Worm (Caenorhabditis elegans) whole organism, L2 larva: ENCODE results near the gene ugt-2.

Experiments used
- Y55F3AM.14 ChIP-seq: fragments of 200-800 bp; sonication (Bioruptor generic); optimal IDR thresholded peaks from 2 replicates; lab custom pipeline; 2018; ENCODE audit warnings: mild to moderate bottlenecking, missing genetic modification characterization, missing compliant biosample characterization
- ama-1 ChIP-seq: fragments of 150-350 bp; optimal IDR thresholded peaks from 2 replicates; lab custom pipeline; 2018; ENCODE audit warnings: inconsistent platforms
- ceh-16 ChIP-seq: fragments of 150-350 bp; optimal IDR thresholded peaks from 2 replicates; lab custom pipeline; 2014; ENCODE audit warnings: missing biosample characterization, missing genetic modification characterization
- skn-1 ChIP-seq: sonication (generic microtip); optimal IDR thresholded peaks from 2 replicates; lab custom pipeline; 2017; ENCODE audit warnings: missing biosample characterization, missing genetic modification characterization
- unc-62 ChIP-seq: fragments of 150-350 bp; optimal IDR thresholded peaks from 2 replicates; lab custom pipeline; 2014; ENCODE audit warnings: missing biosample characterization, missing genetic modification reagents, missing genetic modification characterization

- TF ChIP-seq skn-1 (tag; lab: Kevin White, UChicago) (no peak), ama-1 (lab: Kevin White, UChicago) (no peak), unc-62 (no peak), Y55F3AM.14 (no peak), ceh-16 (tag; lab: Kevin White, UChicago) (no peak)
Measured at ce11 chrV:10381726-10382125, 16.9 kb upstream of the ugt-2 start, which contains the start of gene abu-1.
